Fruit fly (Drosophila melanogaster): Measurements from ENCODE around the gene CG34299.

dm6 chr3R:30203104-30203986, 46.0 kb upstream of the CG34299 start:
- peak; percentile 77 for TF ChIP-seq CG8119 (GFP tag; IDR thresholded peaks at IDR 0.05)
- TF ChIP-seq CG11902 (GFP tag; optimal IDR thresholded peaks at IDR 0.05), result peak; percentile 69
- TF ChIP-seq CG3032 (tag; optimal IDR thresholded peaks at IDR 0.05), result peak; percentile 69
- peak; percentile 42 for TF ChIP-seq fd59A (GFP tag; optimal IDR thresholded peaks at IDR 0.05)
- peak; percentile 60 for TF ChIP-seq dsx (GFP tag; optimal IDR thresholded peaks at IDR 0.05; ENCODE audit: poor library complexity, severe bottlenecking)
- TF ChIP-seq CG8319 (GFP tag; optimal IDR thresholded peaks at IDR 0.05), result peak; percentile 67
- TF ChIP-seq Met (GFP tag; optimal IDR thresholded peaks at IDR 0.05), result peak; percentile 65
- no peak for TF ChIP-seq Sox102F (GFP tag; optimal IDR thresholded peaks at IDR 0.05)
- peak; percentile 79 for TF ChIP-seq Eip75B (GFP tag; optimal IDR thresholded peaks at IDR 0.05)
- peak; percentile 74 for TF ChIP-seq CG3919 (GFP tag; optimal IDR thresholded peaks at IDR 0.05)
- peak; percentile 78 for TF ChIP-seq Hr4 (GFP tag; optimal IDR thresholded peaks at IDR 0.05)

Data from whole organism, prepupa.